Fruit fly (Drosophila melanogaster): ENCODE results near the gene GIIIspla2.

DNA sequence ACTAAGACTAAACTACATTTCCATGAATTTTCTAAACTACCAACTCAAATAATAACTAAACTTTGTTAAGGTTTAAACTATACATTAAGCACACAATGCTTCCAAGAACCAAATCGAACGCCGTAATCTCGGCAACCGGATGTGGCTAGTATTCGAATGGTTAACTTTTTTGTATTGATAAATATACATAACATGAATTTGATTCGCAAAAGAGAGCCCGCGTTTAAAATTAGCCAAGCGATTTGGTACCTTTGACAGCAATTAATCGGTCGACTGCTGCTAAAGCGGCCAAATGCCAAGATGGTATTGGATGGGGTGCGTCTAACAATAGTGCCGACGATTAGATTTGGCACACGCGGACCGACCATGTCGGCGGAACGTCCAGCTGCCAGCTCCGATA, 9.8 kb upstream of the GIIIspla2 start, which contains the start of gene CG15336:
- no peak for TF ChIP-seq Blimp-1 (GFP tag; optimal IDR thresholded peaks at IDR 0.05)
- TF ChIP-seq svp (GFP tag) = no peak
- no peak for TF ChIP-seq CG15336 (GFP tag; IDR thresholded peaks at IDR 0.05)
- no peak for TF ChIP-seq vri (GFP tag; optimal IDR thresholded peaks at IDR 0.05)
- TF ChIP-seq CG8119 (GFP tag; IDR thresholded peaks at IDR 0.05) = no peak
- TF ChIP-seq CG32006 (GFP tag; optimal IDR thresholded peaks at IDR 0.05) = no peak
- TF ChIP-seq Gug (GFP tag; IDR thresholded peaks at IDR 0.05) = no peak
- TF ChIP-seq CG10631 (GFP tag; optimal IDR thresholded peaks at IDR 0.05) = no peak
- no peak for TF ChIP-seq Hr4 (GFP tag; optimal IDR thresholded peaks at IDR 0.05)
- no peak for TF ChIP-seq ss (GFP tag; optimal IDR thresholded peaks at IDR 0.05)
- no peak for TF ChIP-seq CG8319 (GFP tag; optimal IDR thresholded peaks at IDR 0.05)

All from whole organism, prepupa.